Fruit fly (Drosophila melanogaster) whole organism, embryonic: Measurements from ENCODE around the gene COX7AL2.

ENCODE experiments used
- Adf1 ChIP-seq: fragments of 200-800 bp; sonication (Bioruptor generic); IDR thresholded peaks from 2 replicates; pipeline ENCODE4 v1.3.6; 2022; ENCODE audit warnings: missing biosample characterization, missing genetic modification characterization
- Awh ChIP-seq: fragments of 200-800 bp; sonication (Bioruptor generic); IDR thresholded peaks from 2 replicates; pipeline ENCODE4, ENCODE4 v1.3.6; 2022; ENCODE audit warnings: missing biosample characterization, missing genetic modification characterization
- CG13775 ChIP-seq: fragments of 200-800 bp; sonication (Bioruptor generic); optimal IDR thresholded peaks from 3 replicates; lab custom pipeline; 2017; ENCODE audit warnings: missing biosample characterization, mild to moderate bottlenecking, missing genetic modification characterization
- CG14050 ChIP-seq: fragments of 200-800 bp; sonication (Bioruptor generic); IDR thresholded peaks from 3 replicates; pipeline ENCODE4 v1.3.6; 2022; ENCODE audit warnings: missing biosample characterization, missing genetic modification characterization
- CG14710 ChIP-seq: fragments of 200-800 bp; sonication (Bioruptor generic); optimal IDR thresholded peaks from 3 replicates; lab custom pipeline; 2019; ENCODE audit warnings: missing biosample characterization, mild to moderate bottlenecking, missing genetic modification characterization, moderate library complexity
- CG15011 ChIP-seq: fragments of 200-800 bp; sonication (Bioruptor generic); optimal IDR thresholded peaks from 3 replicates; lab custom pipeline; 2018; ENCODE audit warnings: missing biosample characterization, mild to moderate bottlenecking, missing genetic modification characterization
- CG18262 ChIP-seq: fragments of 200-800 bp; optimal IDR thresholded peaks from 3 replicates; lab custom pipeline; 2019; ENCODE audit warnings: missing biosample characterization, mild to moderate bottlenecking, missing genetic modification characterization, moderate library complexity
- CG34224 ChIP-seq: fragments of 200-800 bp; sonication (Bioruptor generic); IDR thresholded peaks from 3 replicates; pipeline ENCODE4 v1.3.6; 2022; ENCODE audit warnings: missing biosample characterization, missing genetic modification characterization; ENCODE audit not compliant: partially characterized antibody
- CG3847 ChIP-seq: fragments of 200-800 bp; sonication (Bioruptor generic); IDR thresholded peaks from 2 replicates; pipeline ENCODE4 v1.3.6; 2022; ENCODE audit warnings: missing biosample characterization, missing genetic modification characterization
- CG4360 ChIP-seq: fragments of 200-800 bp; sonication (Bioruptor generic); IDR thresholded peaks from 2 replicates; pipeline ENCODE4 v1.3.6; 2022; ENCODE audit warnings: missing biosample characterization, missing genetic modification characterization
- CG6791 ChIP-seq: fragments of 200-800 bp; sonication (Bioruptor generic); IDR thresholded peaks from 3 replicates; pipeline ENCODE4 v1.3.6; 2022; ENCODE audit warnings: missing biosample characterization, missing genetic modification characterization; ENCODE audit not compliant: partially characterized antibody
- CG9932 ChIP-seq: fragments of 200-800 bp; sonication (Bioruptor generic); IDR thresholded peaks from 2 replicates; pipeline ENCODE4 v1.3.6; 2022; ENCODE audit warnings: missing biosample characterization, missing genetic modification characterization
- D ChIP-seq, 2 experiments: fragments of 200-800 bp in 1 of 2; fragments of >200 bp in 1 of 2; sonication (Bioruptor generic) in 1 of 2; optimal IDR thresholded peaks; 2 replicates in 1 of 2; 3 replicates in 1 of 2; lab custom pipeline; 2017; ENCODE audit warnings: mild to moderate bottlenecking in 1 of 2, missing biosample characterization in 1 of 2, missing genetic modification characterization in 1 of 2, missing genetic modification reagents in 1 of 2
- E2f2 ChIP-seq: fragments of 200-800 bp; sonication (Bioruptor generic); IDR thresholded peaks from 2 replicates; pipeline ENCODE4 v1.3.6; 2022; ENCODE audit warnings: missing biosample characterization, missing genetic modification characterization
- Fer1 ChIP-seq: fragments of 200-800 bp; sonication (Bioruptor generic); optimal IDR thresholded peaks from 2 replicates; lab custom pipeline; 2017; ENCODE audit warnings: missing biosample characterization, mild to moderate bottlenecking, missing genetic modification characterization
- GATAe ChIP-seq: fragments of 200-800 bp; sonication (Bioruptor generic); conservative IDR thresholded peaks from 2 replicates; pipeline ENCODE4 v1.3.6; 2022; ENCODE audit warnings: missing biosample characterization, missing genetic modification characterization
- HmgZ ChIP-seq: fragments of 200-800 bp; sonication (Bioruptor generic); optimal IDR thresholded peaks from 2 replicates; lab custom pipeline; 2018; ENCODE audit warnings: missing biosample characterization, mild to moderate bottlenecking, missing genetic modification characterization
- Hmx ChIP-seq: fragments of 200-800 bp; sonication (Bioruptor generic); optimal IDR thresholded peaks from 2 replicates; lab custom pipeline; 2016; ENCODE audit warnings: missing biosample characterization, missing genetic modification characterization
- MBD-R2 ChIP-seq: fragments of 200-800 bp; sonication (Bioruptor generic); IDR thresholded peaks from 2 replicates; pipeline ENCODE4 v1.3.6; 2022; ENCODE audit warnings: missing biosample characterization, missing genetic modification characterization
- MESR4 ChIP-seq: fragments of 200-800 bp; sonication (Bioruptor generic); optimal IDR thresholded peaks from 2 replicates; lab custom pipeline; 2018; ENCODE audit warnings: missing biosample characterization, mild to moderate bottlenecking, missing genetic modification characterization, moderate library complexity
- MTF-1 ChIP-seq: fragments of 200-800 bp; sonication (Bioruptor generic); optimal IDR thresholded peaks from 2 replicates; lab custom pipeline; 2018; ENCODE audit warnings: missing biosample characterization, mild to moderate bottlenecking, missing genetic modification characterization, borderline replicate concordance
- Max ChIP-seq: fragments of 200-800 bp; sonication (Bioruptor generic); optimal IDR thresholded peaks from 2 replicates; lab custom pipeline; 2016; ENCODE audit warnings: missing biosample characterization, mild to moderate bottlenecking, missing genetic modification characterization
- Med ChIP-seq: fragments of 200-800 bp; sonication (Bioruptor generic); peaks from one replicate; lab custom pipeline; 2016; ENCODE audit warnings: missing biosample characterization, missing genetic modification characterization, mild to moderate bottlenecking, inconsistent platforms, moderate library complexity
- Nf-YB ChIP-seq: fragments of 200-800 bp; sonication (Bioruptor generic); optimal IDR thresholded peaks from 3 replicates; lab custom pipeline; 2019; ENCODE audit warnings: missing biosample characterization, mild to moderate bottlenecking, missing genetic modification characterization, moderate library complexity
- NfI ChIP-seq: fragments of 200-800 bp; sonication (Bioruptor generic); optimal IDR thresholded peaks from 3 replicates; lab custom pipeline; 2018; ENCODE audit warnings: missing biosample characterization, mild to moderate bottlenecking, missing genetic modification characterization, moderate library complexity
- Opbp ChIP-seq: fragments of 200-800 bp; sonication (Bioruptor generic); IDR thresholded peaks from 3 replicates; pipeline ENCODE4 v1.3.6; 2022; ENCODE audit warnings: missing biosample characterization, missing genetic modification characterization; ENCODE audit not compliant: partially characterized antibody
- Pdp1 ChIP-seq, 2 experiments: fragments of 200-800 bp; sonication (Bioruptor generic); optimal IDR thresholded peaks; 3 replicates each; lab custom pipeline; 2016; ENCODE audit warnings: missing biosample characterization in 2 of 2, missing genetic modification characterization in 2 of 2, mild to moderate bottlenecking in 1 of 2, moderate library complexity in 1 of 2
- Sry-δ ChIP-seq: fragments of 200-800 bp; sonication (Bioruptor generic); optimal IDR thresholded peaks from 2 replicates; lab custom pipeline; 2016; ENCODE audit warnings: missing biosample characterization, missing genetic modification characterization
- YL-1 ChIP-seq: fragments of 200-800 bp; sonication (Bioruptor generic); optimal IDR thresholded peaks from 3 replicates; lab custom pipeline; 2017; ENCODE audit warnings: missing biosample characterization, mild to moderate bottlenecking, missing genetic modification characterization
- amos ChIP-seq: fragments of 200-800 bp; sonication (Bioruptor generic); IDR thresholded peaks from 2 replicates; pipeline ENCODE4 v1.3.6; 2022; ENCODE audit warnings: missing biosample characterization, missing genetic modification characterization; ENCODE audit not compliant: partially characterized antibody
- aop ChIP-seq: fragments of 200-800 bp; sonication (Bioruptor generic); IDR thresholded peaks from 2 replicates; pipeline ENCODE4 v1.3.6; 2022; ENCODE audit warnings: missing biosample characterization, missing genetic modification characterization
- br ChIP-seq: fragments of >200 bp; optimal IDR thresholded peaks from 2 replicates; lab custom pipeline; 2017
- cas ChIP-seq: fragments of 200-800 bp; sonication (Bioruptor generic); IDR thresholded peaks from 2 replicates; pipeline ENCODE4 v1.3.6; 2022; ENCODE audit warnings: missing biosample characterization, missing genetic modification characterization
- chinmo ChIP-seq: fragments of 200-800 bp; sonication (Bioruptor generic); IDR thresholded peaks from 4 replicates; pipeline ENCODE4 v1.3.6; 2022; ENCODE audit warnings: missing biosample characterization, missing genetic modification characterization; ENCODE audit not compliant: partially characterized antibody
- dm ChIP-seq: fragments of 200-800 bp; sonication (Bioruptor generic); optimal IDR thresholded peaks from 3 replicates; lab custom pipeline; 2016; ENCODE audit warnings: missing biosample characterization, missing genetic modification characterization
- fd96Cb ChIP-seq: fragments of 200-800 bp; sonication (Bioruptor generic); optimal IDR thresholded peaks from 2 replicates; lab custom pipeline; 2018; ENCODE audit warnings: missing biosample characterization, mild to moderate bottlenecking, missing genetic modification characterization, moderate library complexity
- gcm ChIP-seq: fragments of 200-800 bp; sonication (Bioruptor generic); optimal IDR thresholded peaks from 2 replicates; lab custom pipeline; 2019; ENCODE audit warnings: missing biosample characterization, mild to moderate bottlenecking, missing genetic modification characterization, moderate library complexity
- grau ChIP-seq: fragments of 200-800 bp; optimal IDR thresholded peaks from 3 replicates; lab custom pipeline; 2019; ENCODE audit warnings: missing biosample characterization, mild to moderate bottlenecking, missing genetic modification characterization, moderate library complexity
- hkb ChIP-seq, 2 experiments: fragments of 200-800 bp in 1 of 2; fragments of >200 bp in 1 of 2; sonication (Bioruptor generic) in 1 of 2; IDR thresholded peaks in 1 of 2; optimal IDR thresholded peaks in 1 of 2; 2 replicates each; pipeline versions ENCODE4 v1.3.6 to Lab custom; 2017 to 2022; ENCODE audit warnings: missing biosample characterization in 1 of 2, missing genetic modification characterization in 1 of 2
- insv ChIP-seq, 2 experiments: fragments of 200-800 bp; sonication (Bioruptor generic); optimal IDR thresholded peaks; 3 replicates each; lab custom pipeline; 2016 to 2018; ENCODE audit warnings: missing biosample characterization in 2 of 2, missing genetic modification characterization in 2 of 2
- mirr ChIP-seq: fragments of 200-800 bp; sonication (Bioruptor generic); optimal IDR thresholded peaks from 3 replicates; lab custom pipeline; 2018; ENCODE audit warnings: missing biosample characterization, mild to moderate bottlenecking, missing genetic modification characterization
- nmo ChIP-seq: fragments of 200-800 bp; sonication (Bioruptor generic); optimal IDR thresholded peaks from 2 replicates; lab custom pipeline; 2018; ENCODE audit warnings: missing biosample characterization, mild to moderate bottlenecking, missing genetic modification characterization, moderate library complexity
- row ChIP-seq: fragments of 200-800 bp; sonication (Bioruptor generic); IDR thresholded peaks from 3 replicates; pipeline ENCODE4 v1.3.6; 2022; ENCODE audit warnings: missing biosample characterization, missing genetic modification characterization
- schlank ChIP-seq: fragments of 200-800 bp; sonication (Bioruptor generic); optimal IDR thresholded peaks from 2 replicates; lab custom pipeline; 2018; ENCODE audit warnings: missing biosample characterization, mild to moderate bottlenecking, missing genetic modification characterization
- sens ChIP-seq: fragments of 200-800 bp; sonication (Bioruptor generic); peaks from one replicate; lab custom pipeline; 2016; ENCODE audit warnings: missing biosample characterization, missing genetic modification characterization
- sima ChIP-seq: fragments of 200-800 bp; sonication (Bioruptor generic); optimal IDR thresholded peaks from 2 replicates; lab custom pipeline; 2016; ENCODE audit warnings: missing biosample characterization, missing genetic modification characterization
- sqz ChIP-seq: fragments of 200-800 bp; sonication (Bioruptor generic); optimal IDR thresholded peaks from 3 replicates; lab custom pipeline; 2018; ENCODE audit warnings: missing biosample characterization, mild to moderate bottlenecking, missing genetic modification characterization
- zfh2 ChIP-seq: fragments of 200-800 bp; sonication (Bioruptor generic); optimal IDR thresholded peaks from 2 replicates; lab custom pipeline; 2016; ENCODE audit warnings: missing biosample characterization, missing genetic modification characterization

The COX7AL2 gene

dm6 chr2L:2217067-2217684 lies 19.5 kb upstream of the COX7AL2 start, which contains the start of the genes CG15386, CG42371 and mio (continued):
- TF ChIP-seq MESR4 (GFP tag; lab: Kevin White, UChicago) = peak; percentile 42
- TF ChIP-seq CG13775 = no peak
- no peak for TF ChIP-seq gcm (GFP tag; lab: Kevin White, UChicago)
- peak; percentile 51 for TF ChIP-seq HmgZ (tag; lab: Kevin White, UChicago)
- TF ChIP-seq CG34224 = peak; percentile 63; the same call in 2 of the 3 replicates
- peak; percentile 65; the same call in 2 of the 3 replicates for TF ChIP-seq CG6791 (GFP tag; lab: Robert Waterston, UW)
- TF ChIP-seq D (optimal IDR thresholded peaks at IDR 0.05; lab: Kevin White, UChicago) = no peak
- TF ChIP-seq D (GFP tag; optimal IDR thresholded peaks at IDR 0.05; lab: Kevin White, UChicago) = no peak
- peak; percentile 26 for TF ChIP-seq nmo
- TF ChIP-seq MTF-1 (GFP tag; lab: Kevin White, UChicago) = peak; percentile 14
- TF ChIP-seq mirr (GFP tag; lab: Kevin White, UChicago) = peak; percentile 47
- TF ChIP-seq insv (GFP tag; optimal IDR thresholded peaks at IDR 0.05; lab: Kevin White, UChicago) = peak in 1 of 2 experiments; percentile 50
- TF ChIP-seq sima (GFP tag; lab: Kevin White, UChicago) = no peak
- TF ChIP-seq schlank (tag; lab: Kevin White, UChicago) = no peak
- TF ChIP-seq Opbp (GFP tag; lab: Robert Waterston, UW) = peak; percentile 52; the same call in 1 of the 3 replicates
- peak; percentile 72 for TF ChIP-seq dm (GFP tag; lab: Kevin White, UChicago)
- TF ChIP-seq Nf-YB (GFP tag; lab: Kevin White, UChicago) = no peak
- peak; percentile 14 for TF ChIP-seq NfI (GFP tag; lab: Kevin White, UChicago)
- no peak for TF ChIP-seq CG18262 (tag; lab: Kevin White, UChicago)
- peak; percentile 98 for TF ChIP-seq MBD-R2 (GFP tag; lab: Robert Waterston, UW)
- no peak for TF ChIP-seq br (lab: Kevin White, UChicago)
- peak; percentile 93 for TF ChIP-seq chinmo
- TF ChIP-seq CG14710 (tag; lab: Kevin White, UChicago) = peak; percentile 81
- peak; percentile 17 for TF ChIP-seq grau (tag; lab: Kevin White, UChicago)
- peak; percentile 49 for TF ChIP-seq sqz (GFP tag; lab: Kevin White, UChicago)
- TF ChIP-seq Adf1 (GFP tag; lab: Robert Waterston, UW) = no peak
- peak; percentile 55 for TF ChIP-seq Sry-δ (GFP tag; lab: Kevin White, UChicago)
- peak; percentile 35; the same call in 1 of the 2 replicates for TF ChIP-seq CG3847 (GFP tag; lab: Robert Waterston, UW)
- 0 out of 2 replicates have a peak, but pooled peaks have one; percentile 12 for TF ChIP-seq CG4360
- peak; percentile 53 for TF ChIP-seq E2f2
- TF ChIP-seq fd96Cb (tag; lab: Kevin White, UChicago) = no peak
- no peak for TF ChIP-seq Hmx
- peak; percentile 85 for TF ChIP-seq Med (GFP tag; lab: Kevin White, UChicago)
- TF ChIP-seq aop (GFP tag; lab: Robert Waterston, UW) = no peak
- TF ChIP-seq Pdp1 (GFP tag; optimal IDR thresholded peaks at IDR 0.05; lab: Kevin White, UChicago) = peak in 1 of 2 experiments; percentile 68
- TF ChIP-seq hkb (optimal IDR thresholded peaks at IDR 0.05; lab: Kevin White, UChicago) = no peak
- TF ChIP-seq hkb (GFP tag; IDR thresholded peaks at IDR 0.05; lab: Robert Waterston, UW) = peak; percentile 43; the same call in 1 of the 2 replicates
- TF ChIP-seq YL-1 = peak; percentile 57
- TF ChIP-seq CG14050 = no peak
- TF ChIP-seq zfh2 (GFP tag; lab: Kevin White, UChicago) = peak; percentile 16
- peak; percentile 46; the same call in 1 of the 2 replicates for TF ChIP-seq GATAe (GFP tag; lab: Robert Waterston, UW)
- TF ChIP-seq Max (GFP tag; lab: Kevin White, UChicago) = peak; percentile 63
- peak; percentile 14; the same call in 1 of the 3 replicates for TF ChIP-seq row (GFP tag; lab: Robert Waterston, UW)
- peak; percentile 55; the same call in 1 of the 2 replicates for TF ChIP-seq amos
- TF ChIP-seq sens (GFP tag; lab: Kevin White, UChicago) = peak; percentile 58
- no peak for TF ChIP-seq cas (GFP tag; lab: Robert Waterston, UW)
- TF ChIP-seq CG15011 = no peak
- peak; percentile 42 for TF ChIP-seq Fer1 (GFP tag; lab: Kevin White, UChicago)
- no peak for TF ChIP-seq Awh (GFP tag; lab: Robert Waterston, UW)
- TF ChIP-seq CG9932 (GFP tag; lab: Robert Waterston, UW) = peak; percentile 48
